Worm (Caenorhabditis elegans) whole organism, L4 larva: ENCODE measurements around the gene R10E11.6.

ENCODE experiments used
- F49E8.2 ChIP-seq: sonication (generic microtip); optimal IDR thresholded peaks from 2 replicates; lab custom pipeline; 2016; ENCODE audit warnings: missing compliant biosample characterization, mild to moderate bottlenecking, missing genetic modification characterization, borderline replicate concordance
- ceh-82 ChIP-seq: sonication (generic microtip); optimal IDR thresholded peaks from 2 replicates; lab custom pipeline; 2017; ENCODE audit warnings: missing biosample characterization, missing genetic modification characterization
- dve-1 ChIP-seq: sonication (generic microtip); optimal IDR thresholded peaks from 2 replicates; lab custom pipeline; 2017; ENCODE audit warnings: antibody characterized with exemption, mild to moderate bottlenecking, missing genetic modification characterization, missing compliant biosample characterization; ENCODE audit not compliant: insufficient read depth
- hif-1 ChIP-seq, 2 experiments: sonication (generic microtip); optimal IDR thresholded peaks; 2 replicates each; lab custom pipeline; 2016 to 2017; ENCODE audit warnings: missing compliant biosample characterization in 2 of 2, missing genetic modification characterization in 2 of 2, missing genetic modification reagents in 2 of 2, missing genotype in 2 of 2, mild to moderate bottlenecking in 1 of 2
- lin-13 ChIP-seq: fragments of 150-350 bp; optimal IDR thresholded peaks from 2 replicates; lab custom pipeline; 2014; ENCODE audit warnings: missing biosample characterization, missing genetic modification reagents, missing genetic modification characterization
- nhr-25 ChIP-seq: sonication (generic microtip); optimal IDR thresholded peaks from 2 replicates; lab custom pipeline; 2017; ENCODE audit warnings: missing genetic modification characterization, mild to moderate bottlenecking, missing compliant biosample characterization, antibody characterized with exemption, moderate library complexity, borderline replicate concordance; ENCODE audit not compliant: insufficient read depth
- ztf-11 ChIP-seq: fragments of 150-350 bp; optimal IDR thresholded peaks from 2 replicates; lab custom pipeline; 2014; ENCODE audit warnings: missing biosample characterization, missing genetic modification characterization

ce11 chrIII:9757414-9757813, 25.4 kb upstream of the R10E11.6 start, which contains the start of gene vps-53:
- TF ChIP-seq ztf-11 (no peak), ceh-82 (no peak), hif-1 (tag; optimal IDR thresholded peaks at IDR 0.05; lab: Kevin White, UChicago) (no peak), dve-1 (no peak), lin-13 (GFP tag; lab: Kevin White, UChicago) (no peak), nhr-25 (tag; lab: Kevin White, UChicago) (no peak), F49E8.2 (tag; lab: Kevin White, UChicago) (no peak)
